Worm (Caenorhabditis elegans) whole organism, young adult: ENCODE results near the gene deb-1.

Experiments used
- B0035.1 ChIP-seq: sonication (generic microtip); optimal IDR thresholded peaks from 2 replicates; lab custom pipeline; 2016; ENCODE audit warnings: missing genetic modification characterization, mild to moderate bottlenecking, missing compliant biosample characterization, missing genotype, missing genetic modification reagents
- B0261.1 ChIP-seq: sonication (generic microtip); optimal IDR thresholded peaks from 2 replicates; lab custom pipeline; 2016; ENCODE audit warnings: mild to moderate bottlenecking, missing genetic modification characterization, moderate library complexity, missing compliant biosample characterization
- B0336.3 ChIP-seq: fragments of 200-800 bp; sonication (Bioruptor generic); IDR thresholded peaks from 2 replicates; pipeline ENCODE4 v1.3.6; 2022; ENCODE audit warnings: missing genetic modification characterization, missing compliant biosample characterization
- F22D6.2 ChIP-seq: sonication (generic microtip); optimal IDR thresholded peaks from 2 replicates; lab custom pipeline; 2016; ENCODE audit warnings: mild to moderate bottlenecking, missing genetic modification characterization, missing compliant biosample characterization
- F39B2.1 ChIP-seq: fragments of 200-800 bp; sonication (Bioruptor generic); IDR thresholded peaks from 2 replicates; pipeline ENCODE4 v1.3.6; 2022; ENCODE audit warnings: missing genetic modification reagents, missing genetic modification characterization, missing compliant biosample characterization
- F49E8.2 ChIP-seq: sonication (generic microtip); optimal IDR thresholded peaks from 3 replicates; lab custom pipeline; 2017; ENCODE audit warnings: missing genetic modification characterization, mild to moderate bottlenecking, missing compliant biosample characterization, antibody characterized with exemption, moderate library complexity; ENCODE audit not compliant: insufficient read depth
- F52B5.7 ChIP-seq: sonication (generic microtip); optimal IDR thresholded peaks from 2 replicates; lab custom pipeline; 2016; ENCODE audit warnings: mild to moderate bottlenecking, missing genetic modification characterization, missing compliant biosample characterization
- F55B11.4 ChIP-seq: sonication (generic microtip); optimal IDR thresholded peaks from 2 replicates; lab custom pipeline; 2016; ENCODE audit warnings: missing compliant biosample characterization, missing genetic modification characterization, borderline replicate concordance; ENCODE audit not compliant: insufficient read depth
- F57A8.1 ChIP-seq: fragments of 200-800 bp; sonication (Bioruptor generic); optimal IDR thresholded peaks from 2 replicates; lab custom pipeline; 2018; ENCODE audit warnings: mild to moderate bottlenecking, missing genetic modification characterization, moderate library complexity, missing compliant biosample characterization
- T07F8.4 ChIP-seq: sonication (generic microtip); optimal IDR thresholded peaks from 2 replicates; lab custom pipeline; 2016; ENCODE audit warnings: mild to moderate bottlenecking, missing genetic modification characterization, moderate library complexity, missing compliant biosample characterization
- Y53F4B.3 ChIP-seq: fragments of 200-800 bp; sonication (Bioruptor generic); IDR thresholded peaks from 2 replicates; pipeline ENCODE4 v1.3.6; 2022; ENCODE audit warnings: missing genetic modification reagents, missing genetic modification characterization, missing compliant biosample characterization
- Y56A3A.18 ChIP-seq: fragments of 200-800 bp; sonication (Bioruptor generic); IDR thresholded peaks from 2 replicates; pipeline ENCODE4 v1.3.6; 2022; ENCODE audit warnings: missing genetic modification reagents, missing genetic modification characterization, missing compliant biosample characterization
- Y67H2A.10 ChIP-seq: fragments of 200-800 bp; sonication (Bioruptor generic); conservative IDR thresholded peaks from 2 replicates; pipeline ENCODE4 v1.3.6; 2022; ENCODE audit warnings: missing genetic modification reagents, missing genetic modification characterization, missing compliant biosample characterization
- ccch-3 ChIP-seq: fragments of 200-800 bp; sonication (Bioruptor generic); optimal IDR thresholded peaks from 2 replicates; lab custom pipeline; 2018; ENCODE audit warnings: mild to moderate bottlenecking, missing genetic modification characterization, missing compliant biosample characterization
- cebp-2 ChIP-seq: fragments of 200-800 bp; sonication (Bioruptor generic); IDR thresholded peaks from 2 replicates; pipeline ENCODE4 v1.3.6; 2022; ENCODE audit warnings: missing genetic modification characterization, missing compliant biosample characterization
- ceh-58 ChIP-seq: fragments of 200-800 bp; sonication (Bioruptor generic); IDR thresholded peaks from 2 replicates; pipeline ENCODE4 v1.3.6; 2022; ENCODE audit warnings: missing genetic modification characterization, missing compliant biosample characterization
- ceh-91 ChIP-seq: fragments of 200-800 bp; sonication (Bioruptor generic); IDR thresholded peaks from 2 replicates; pipeline ENCODE4 v1.3.6; 2022; ENCODE audit warnings: missing genetic modification reagents, missing genetic modification characterization, missing compliant biosample characterization
- dox-1 ChIP-seq: fragments of 200-800 bp; sonication (Bioruptor generic); IDR thresholded peaks from 2 replicates; pipeline ENCODE4 v1.3.6; 2022; ENCODE audit warnings: missing genetic modification reagents, missing genetic modification characterization, missing compliant biosample characterization
- dpff-1 ChIP-seq: sonication (generic microtip); optimal IDR thresholded peaks from 2 replicates; lab custom pipeline; 2017; ENCODE audit warnings: mild to moderate bottlenecking, missing genetic modification characterization, missing compliant biosample characterization
- efl-1 ChIP-seq: fragments of 150-350 bp; optimal IDR thresholded peaks from 2 replicates; lab custom pipeline; 2014; ENCODE audit warnings: missing biosample characterization, missing genetic modification reagents, missing genetic modification characterization
- egl-18 ChIP-seq: fragments of 200-800 bp; sonication (Bioruptor generic); IDR thresholded peaks from 2 replicates; pipeline ENCODE4 v1.3.6; 2022; ENCODE audit warnings: missing genetic modification reagents, missing genetic modification characterization, missing compliant biosample characterization
- ets-4 ChIP-seq: fragments of 200-800 bp; sonication (Bioruptor generic); optimal IDR thresholded peaks from 2 replicates; lab custom pipeline; 2018; ENCODE audit warnings: mild to moderate bottlenecking, missing genetic modification characterization, missing compliant biosample characterization
- hlh-12 ChIP-seq: sonication (generic microtip); optimal IDR thresholded peaks from 2 replicates; lab custom pipeline; 2016; ENCODE audit warnings: missing genetic modification characterization, missing compliant biosample characterization
- lag-1 ChIP-seq: fragments of 200-800 bp; sonication (Bioruptor generic); IDR thresholded peaks from 2 replicates; pipeline ENCODE4 v1.3.6; 2022; ENCODE audit warnings: missing genetic modification reagents, missing genetic modification characterization, missing compliant biosample characterization
- lin-26 ChIP-seq: fragments of 200-800 bp; sonication (Bioruptor generic); IDR thresholded peaks from 2 replicates; pipeline ENCODE4 v1.3.6; 2022; ENCODE audit warnings: missing genetic modification reagents, missing genetic modification characterization, missing compliant biosample characterization
- lin-35 ChIP-seq, 3 experiments: fragments of 150-350 bp in 2 of 3; sonication (generic microtip) in 1 of 3; optimal IDR thresholded peaks; 2 replicates each; lab custom pipeline; 2014 to 2018; ENCODE audit warnings: missing biosample characterization in 3 of 3, missing genetic modification characterization in 3 of 3, missing genetic modification reagents in 3 of 3
- lin-40 ChIP-seq: sonication (generic microtip); optimal IDR thresholded peaks from 2 replicates; lab custom pipeline; 2016; ENCODE audit warnings: missing genetic modification characterization, mild to moderate bottlenecking, missing compliant biosample characterization, missing genotype, missing genetic modification reagents
- lin-54 ChIP-seq: fragments of 200-800 bp; sonication (Bioruptor generic); optimal IDR thresholded peaks from 2 replicates; lab custom pipeline; 2018; ENCODE audit warnings: mild to moderate bottlenecking, missing genetic modification characterization, missing compliant biosample characterization
- lir-1 ChIP-seq: fragments of 200-800 bp; sonication (Bioruptor generic); conservative IDR thresholded peaks from 2 replicates; pipeline ENCODE4 v1.3.6; 2022; ENCODE audit warnings: missing genetic modification reagents, missing genetic modification characterization, missing compliant biosample characterization
- lsy-27 ChIP-seq: sonication (generic microtip); optimal IDR thresholded peaks from 2 replicates; lab custom pipeline; 2017; ENCODE audit warnings: missing genetic modification characterization, mild to moderate bottlenecking, missing compliant biosample characterization, antibody characterized with exemption, missing genotype, borderline replicate concordance; ENCODE audit not compliant: insufficient read depth
- madf-10 ChIP-seq: sonication (generic microtip); optimal IDR thresholded peaks from 2 replicates; lab custom pipeline; 2016; ENCODE audit warnings: mild to moderate bottlenecking, missing genetic modification characterization, missing compliant biosample characterization
- madf-3 ChIP-seq: fragments of 200-800 bp; sonication (Bioruptor generic); IDR thresholded peaks from 2 replicates; pipeline ENCODE4 v1.3.6; 2022; ENCODE audit warnings: missing genetic modification reagents, missing genetic modification characterization, missing compliant biosample characterization
- madf-6 ChIP-seq: fragments of 200-800 bp; sonication (Bioruptor generic); IDR thresholded peaks from 2 replicates; pipeline ENCODE4 v1.3.6; 2022; ENCODE audit warnings: missing genetic modification reagents, missing genetic modification characterization, missing compliant biosample characterization
- mxl-1 ChIP-seq: sonication (generic microtip); optimal IDR thresholded peaks from 2 replicates; lab custom pipeline; 2016; ENCODE audit warnings: missing genetic modification characterization, missing compliant biosample characterization
- nfya-2 ChIP-seq: fragments of 200-800 bp; sonication (Bioruptor generic); IDR thresholded peaks from 2 replicates; pipeline ENCODE4 v1.3.6; 2022; ENCODE audit warnings: missing genetic modification reagents, missing genetic modification characterization, missing compliant biosample characterization
- nfyb-1 ChIP-seq: fragments of 200-800 bp; sonication (Bioruptor generic); IDR thresholded peaks from 2 replicates; pipeline ENCODE4 v1.3.6; 2022; ENCODE audit warnings: missing genetic modification reagents, missing genetic modification characterization, missing compliant biosample characterization
- nhr-120 ChIP-seq: fragments of 200-800 bp; sonication (Bioruptor generic); IDR thresholded peaks from 2 replicates; pipeline ENCODE4 v1.3.6; 2022; ENCODE audit warnings: missing genetic modification characterization, missing compliant biosample characterization
- nhr-27 ChIP-seq: fragments of 200-800 bp; sonication (Bioruptor generic); optimal IDR thresholded peaks from 2 replicates; lab custom pipeline; 2018; ENCODE audit warnings: mild to moderate bottlenecking, missing genetic modification characterization, moderate library complexity, missing compliant biosample characterization
- nhr-80 ChIP-seq: sonication (generic microtip); optimal IDR thresholded peaks from 2 replicates; lab custom pipeline; 2016; ENCODE audit warnings: missing genetic modification characterization, missing compliant biosample characterization
- pbrm-1 ChIP-seq: fragments of 200-800 bp; sonication (Bioruptor generic); IDR thresholded peaks from 2 replicates; pipeline ENCODE4 v1.3.6; 2022; ENCODE audit warnings: missing genetic modification reagents, missing genetic modification characterization, missing compliant biosample characterization
- rcor-1 ChIP-seq: fragments of 200-800 bp; sonication (Bioruptor generic); IDR thresholded peaks from 2 replicates; pipeline ENCODE4 v1.3.6; 2022; ENCODE audit warnings: missing genetic modification reagents, missing genetic modification characterization, missing compliant biosample characterization
- repo-1 ChIP-seq: sonication (generic microtip); optimal IDR thresholded peaks from 2 replicates; lab custom pipeline; 2017; ENCODE audit warnings: mild to moderate bottlenecking, missing genetic modification characterization, missing compliant biosample characterization
- snpc-4 ChIP-seq, 5 experiments: fragments of 150-350 bp in 1 of 5; sonication (generic microtip) in 4 of 5; optimal IDR thresholded peaks; 2 replicates each; lab custom pipeline; 2014 to 2018; ENCODE audit warnings: missing genetic modification characterization in 5 of 5, missing biosample characterization in 3 of 5, antibody characterized with exemption in 2 of 5, mild to moderate bottlenecking in 2 of 5, missing compliant biosample characterization in 2 of 5, missing genotype in 2 of 5, moderate library complexity in 2 of 5, missing genetic modification reagents in 1 of 5
- unc-130 ChIP-seq: sonication (generic microtip); optimal IDR thresholded peaks from 2 replicates; lab custom pipeline; 2016; ENCODE audit warnings: missing genetic modification reagents, missing genetic modification characterization, missing compliant biosample characterization
- zfh-2 ChIP-seq: fragments of 200-800 bp; sonication (Bioruptor generic); conservative IDR thresholded peaks from 2 replicates; pipeline ENCODE4 v1.3.6; 2022; ENCODE audit warnings: missing genetic modification reagents, missing genetic modification characterization, missing compliant biosample characterization
- ztf-18 ChIP-seq: sonication (generic microtip); optimal IDR thresholded peaks from 2 replicates; lab custom pipeline; 2016; ENCODE audit warnings: missing genotype, mild to moderate bottlenecking, missing genetic modification characterization, missing compliant biosample characterization
- ztf-22 ChIP-seq: fragments of 200-800 bp; sonication (Bioruptor generic); optimal IDR thresholded peaks from 2 replicates; lab custom pipeline; 2018; ENCODE audit warnings: mild to moderate bottlenecking, missing genetic modification characterization, moderate library complexity, missing compliant biosample characterization
- ztf-26 ChIP-seq: sonication (generic microtip); optimal IDR thresholded peaks from 2 replicates; lab custom pipeline; 2017; ENCODE audit warnings: missing genetic modification characterization, missing compliant biosample characterization

Gene deb-1

ce11 chrIV:7043430-7043829, 50.6 kb downstream of the deb-1 start (continued):
- no peak for TF ChIP-seq T07F8.4 (tag; lab: Kevin White, UChicago)
- no peak for TF ChIP-seq hlh-12 (tag; lab: Kevin White, UChicago)
- peak; percentile 74 for TF ChIP-seq lin-54 (GFP tag; lab: Kevin White, UChicago)
- TF ChIP-seq lag-1 (GFP tag; lab: Robert Waterston, UW), result no peak
- no peak for TF ChIP-seq dox-1 (GFP tag; lab: Robert Waterston, UW)
- peak; percentile 87 for TF ChIP-seq F49E8.2
- peak; percentile 79; the same call in 1 of the 2 replicates for TF ChIP-seq ceh-58 (GFP tag; lab: Robert Waterston, UW)
- no peak for TF ChIP-seq repo-1
- TF ChIP-seq nhr-80 (tag; lab: Kevin White, UChicago), result no peak
- no peak for TF ChIP-seq ccch-3 (GFP tag; lab: Kevin White, UChicago)
- no peak for TF ChIP-seq ztf-26 (tag; lab: Kevin White, UChicago)
- 0 out of 2 replicates have a peak, but pooled peaks have one; percentile 13 for TF ChIP-seq ceh-91 (GFP tag; lab: Robert Waterston, UW)
- 0 out of 2 replicates have a peak, but pooled peaks have one; percentile 85 for TF ChIP-seq nfya-2
- TF ChIP-seq nhr-120 (GFP tag; lab: Robert Waterston, UW), result no peak
- TF ChIP-seq F55B11.4 (tag; lab: Kevin White, UChicago), result no peak
- TF ChIP-seq F52B5.7 (tag; lab: Kevin White, UChicago), result peak; percentile 28
- TF ChIP-seq F39B2.1 (GFP tag; lab: Robert Waterston, UW), result no peak; the same call in none of the 2 replicates
- TF ChIP-seq madf-3 (GFP tag; lab: Robert Waterston, UW), result peak; percentile 69; the same call in 1 of the 2 replicates
- TF ChIP-seq madf-10 (tag; lab: Kevin White, UChicago), result no peak
- peak; percentile 63 for TF ChIP-seq Y56A3A.18 (GFP tag; lab: Robert Waterston, UW)
- TF ChIP-seq madf-6 (GFP tag; lab: Robert Waterston, UW), result peak; percentile 90
- TF ChIP-seq zfh-2 (GFP tag; lab: Robert Waterston, UW), result no peak
- no peak for TF ChIP-seq lir-1 (GFP tag; lab: Robert Waterston, UW)
- peak in 1 of 3 experiments; percentile 4 for TF ChIP-seq lin-35 (GFP tag; optimal IDR thresholded peaks at IDR 0.05; lab: Kevin White, UChicago)
- no peak for TF ChIP-seq F22D6.2 (tag; lab: Kevin White, UChicago)
- no peak for TF ChIP-seq dpff-1 (tag; lab: Kevin White, UChicago)
- peak; percentile 92 for TF ChIP-seq unc-130
- peak; percentile 60; the same call in 1 of the 2 replicates for TF ChIP-seq pbrm-1 (GFP tag; lab: Robert Waterston, UW)
- TF ChIP-seq ztf-22 (GFP tag; lab: Kevin White, UChicago), result no peak
- TF ChIP-seq Y67H2A.10, result no peak
- 0 out of 2 replicates have a peak, but pooled peaks have one; percentile 70 for TF ChIP-seq cebp-2 (GFP tag; lab: Robert Waterston, UW)
- TF ChIP-seq nfyb-1 (GFP tag; lab: Robert Waterston, UW), result no peak
- TF ChIP-seq lsy-27, result no peak
- TF ChIP-seq ztf-18 (tag; lab: Kevin White, UChicago), result peak; percentile 56
- TF ChIP-seq mxl-1 (tag; lab: Kevin White, UChicago), result no peak
- no peak for TF ChIP-seq F57A8.1
- TF ChIP-seq B0035.1 (tag; lab: Kevin White, UChicago), result no peak
- TF ChIP-seq ets-4 (GFP tag; lab: Kevin White, UChicago), result no peak
- no peak for TF ChIP-seq snpc-4 (GFP tag; optimal IDR thresholded peaks at IDR 0.05; lab: Kevin White, UChicago)
- TF ChIP-seq snpc-4 (tag; optimal IDR thresholded peaks at IDR 0.05; lab: Kevin White, UChicago), result peak in 3 of 4 experiments; percentile 32 to 74 (median 40)
- no peak for TF ChIP-seq nhr-27
- 0 out of 2 replicates have a peak, but pooled peaks have one; percentile 57 for TF ChIP-seq egl-18 (GFP tag; lab: Robert Waterston, UW)
- TF ChIP-seq rcor-1 (GFP tag; lab: Robert Waterston, UW), result peak; percentile 82
- TF ChIP-seq Y53F4B.3, result no peak
- TF ChIP-seq efl-1 (GFP tag; lab: Kevin White, UChicago), result peak; percentile 34
- peak; percentile 6 for TF ChIP-seq B0261.1 (tag; lab: Kevin White, UChicago)
- peak; percentile 47; the same call in 1 of the 2 replicates for TF ChIP-seq lin-26 (GFP tag; lab: Robert Waterston, UW)
- TF ChIP-seq lin-40 (tag; lab: Kevin White, UChicago), result no peak
- peak; percentile 93 for TF ChIP-seq B0336.3 (GFP tag; lab: Robert Waterston, UW)
